Worm (Caenorhabditis elegans) whole organism, L4 larva: Measurements from ENCODE around the gene H06I04.6.

Experiments
- F44E2.7 ChIP-seq: fragments of 200-800 bp; sonication (Bioruptor generic); IDR thresholded peaks from 2 replicates; pipeline ENCODE4 v2.1.2; 2022; ENCODE audit warnings: missing genetic modification characterization, missing compliant biosample characterization
- T20F7.1 ChIP-seq: fragments of 200-800 bp; sonication (Bioruptor generic); optimal IDR thresholded peaks from 2 replicates; lab custom pipeline; 2018; ENCODE audit warnings: mild to moderate bottlenecking, missing genetic modification characterization, missing compliant biosample characterization
- Y48G9A.11 ChIP-seq: fragments of 200-800 bp; sonication (Bioruptor generic); IDR thresholded peaks from 2 replicates; pipeline ENCODE4 v1.3.6; 2022; ENCODE audit warnings: missing genetic modification reagents, missing genetic modification characterization, missing compliant biosample characterization
- ZK337.2 ChIP-seq: fragments of 200-800 bp; sonication (Bioruptor generic); IDR thresholded peaks from 2 replicates; pipeline ENCODE4 v1.3.6; 2022; ENCODE audit warnings: missing genetic modification reagents, missing genetic modification characterization, missing compliant biosample characterization
- aha-1 ChIP-seq: fragments of 150-350 bp; peaks from one replicate; lab custom pipeline; 2014; ENCODE audit warnings: missing biosample characterization, missing genetic modification characterization
- arid-1 ChIP-seq: fragments of 200-800 bp; sonication (Bioruptor generic); conservative IDR thresholded peaks from 2 replicates; pipeline ENCODE4 v1.3.6; 2022; ENCODE audit warnings: missing genetic modification reagents, missing genetic modification characterization, missing compliant biosample characterization
- ceh-28 ChIP-seq: fragments of 150-350 bp; optimal IDR thresholded peaks from 2 replicates; lab custom pipeline; 2014; ENCODE audit warnings: missing biosample characterization, missing genetic modification reagents, missing genetic modification characterization
- ceh-44 ChIP-seq: fragments of 200-800 bp; sonication (Bioruptor generic); IDR thresholded peaks from 2 replicates; pipeline ENCODE4 v1.3.6; 2022; ENCODE audit warnings: missing genetic modification reagents, missing genetic modification characterization, missing compliant biosample characterization
- ceh-62 ChIP-seq: sonication (generic microtip); optimal IDR thresholded peaks from 2 replicates; lab custom pipeline; 2017; ENCODE audit warnings: missing biosample characterization, missing genetic modification characterization
- cey-2 ChIP-seq: sonication (generic microtip); optimal IDR thresholded peaks from 3 replicates; lab custom pipeline; 2017; ENCODE audit warnings: missing genetic modification characterization, mild to moderate bottlenecking, missing compliant biosample characterization, antibody characterized with exemption, borderline replicate concordance; ENCODE audit not compliant: insufficient read depth
- daf-16 ChIP-seq, 3 experiments: sonication (generic microtip); optimal IDR thresholded peaks; 2 replicates each; lab custom pipeline; 2016 to 2017; ENCODE audit warnings: missing genetic modification characterization in 3 of 3, missing genetic modification reagents in 3 of 3, mild to moderate bottlenecking in 2 of 3, missing compliant biosample characterization in 2 of 3, missing biosample characterization in 1 of 3, moderate library complexity in 1 of 3
- daf-19 ChIP-seq: fragments of 200-800 bp; sonication (Bioruptor generic); conservative IDR thresholded peaks from 2 replicates; pipeline ENCODE4 v1.3.6; 2022; ENCODE audit warnings: missing genetic modification characterization, missing compliant biosample characterization
- fkh-10 ChIP-seq: fragments of 150-350 bp; optimal IDR thresholded peaks from 2 replicates; lab custom pipeline; 2014; ENCODE audit warnings: missing biosample characterization, missing genetic modification reagents, missing genetic modification characterization
- lin-1 ChIP-seq: fragments of 200-800 bp; sonication (Bioruptor generic); IDR thresholded peaks from 2 replicates; pipeline ENCODE4 v1.3.6; 2022; ENCODE audit warnings: missing genetic modification reagents, missing genetic modification characterization, missing compliant biosample characterization
- lin-38 ChIP-seq: fragments of 200-800 bp; sonication (Bioruptor generic); IDR thresholded peaks from 2 replicates; pipeline ENCODE4 v1.3.6; 2022; ENCODE audit warnings: missing genetic modification reagents, missing genetic modification characterization, missing compliant biosample characterization
- lsy-2 ChIP-seq, 2 experiments: fragments of 150-350 bp in 1 of 2; sonication (generic microtip) in 1 of 2; optimal IDR thresholded peaks; 2 replicates each; lab custom pipeline; 2014 to 2017; ENCODE audit warnings: missing biosample characterization in 2 of 2, missing genetic modification characterization in 2 of 2
- mes-2 ChIP-seq: sonication (generic microtip); optimal IDR thresholded peaks from 2 replicates; lab custom pipeline; 2016; ENCODE audit warnings: missing genotype, mild to moderate bottlenecking, missing genetic modification characterization, missing compliant biosample characterization; ENCODE audit not compliant: poor library complexity, severe bottlenecking
- mxl-2 ChIP-seq: fragments of 200-800 bp; sonication (Bioruptor generic); conservative IDR thresholded peaks from 2 replicates; pipeline ENCODE4 v1.3.6; 2022; ENCODE audit warnings: missing genetic modification reagents, missing genetic modification characterization, missing compliant biosample characterization
- nhr-111 ChIP-seq: fragments of 200-800 bp; sonication (Bioruptor generic); optimal IDR thresholded peaks from 2 replicates; lab custom pipeline; 2018; ENCODE audit warnings: mild to moderate bottlenecking, missing genetic modification characterization, missing compliant biosample characterization
- nhr-237 ChIP-seq: sonication (generic microtip); optimal IDR thresholded peaks from 2 replicates; lab custom pipeline; 2017; ENCODE audit warnings: missing biosample characterization, missing genetic modification characterization
- nhr-76 ChIP-seq: fragments of 150-350 bp; optimal IDR thresholded peaks from 2 replicates; lab custom pipeline; 2014; ENCODE audit warnings: missing biosample characterization, missing genetic modification characterization
- php-3 ChIP-seq: fragments of 200-800 bp; sonication (Bioruptor generic); IDR thresholded peaks from 2 replicates; pipeline ENCODE4 v1.3.6; 2022; ENCODE audit warnings: missing genetic modification reagents, missing genetic modification characterization, missing compliant biosample characterization
- tag-97 ChIP-seq: fragments of 200-800 bp; sonication (Bioruptor generic); IDR thresholded peaks from 2 replicates; pipeline ENCODE4 v1.3.6; 2022; ENCODE audit warnings: missing genetic modification characterization, missing compliant biosample characterization
- tra-1 ChIP-seq: fragments of 200-800 bp; sonication (Bioruptor generic); IDR thresholded peaks from 2 replicates; pipeline ENCODE4 v1.3.6; 2022; ENCODE audit warnings: missing genetic modification reagents, missing genetic modification characterization, missing compliant biosample characterization
- unc-39 ChIP-seq: sonication (generic microtip); optimal IDR thresholded peaks from 2 replicates; lab custom pipeline; 2017; ENCODE audit warnings: missing biosample characterization, missing genetic modification characterization
- unc-62 ChIP-seq, 3 experiments: fragments of 150-350 bp in 1 of 3; sonication (generic microtip); optimal IDR thresholded peaks in 2 of 3; peaks in 1 of 3; 1 replicate in 1 of 3; 2 replicates in 2 of 3; lab custom pipeline; 2014 to 2017; ENCODE audit warnings: missing biosample characterization in 3 of 3, missing genetic modification characterization in 3 of 3, missing genetic modification reagents in 3 of 3, missing genotype in 1 of 3
- zfp-3 ChIP-seq: fragments of 200-800 bp; sonication (Bioruptor generic); conservative IDR thresholded peaks from 2 replicates; pipeline ENCODE4 v1.3.6; 2022; ENCODE audit warnings: missing genetic modification reagents, missing genetic modification characterization, missing compliant biosample characterization
- zip-11 ChIP-seq: fragments of 200-800 bp; sonication (Bioruptor generic); IDR thresholded peaks from 2 replicates; pipeline ENCODE4 v1.3.6; 2022; ENCODE audit warnings: missing genetic modification characterization, missing compliant biosample characterization
- ztf-11 ChIP-seq: fragments of 150-350 bp; optimal IDR thresholded peaks from 2 replicates; lab custom pipeline; 2014; ENCODE audit warnings: missing biosample characterization, missing genetic modification characterization

The H06I04.6 gene

DNA sequence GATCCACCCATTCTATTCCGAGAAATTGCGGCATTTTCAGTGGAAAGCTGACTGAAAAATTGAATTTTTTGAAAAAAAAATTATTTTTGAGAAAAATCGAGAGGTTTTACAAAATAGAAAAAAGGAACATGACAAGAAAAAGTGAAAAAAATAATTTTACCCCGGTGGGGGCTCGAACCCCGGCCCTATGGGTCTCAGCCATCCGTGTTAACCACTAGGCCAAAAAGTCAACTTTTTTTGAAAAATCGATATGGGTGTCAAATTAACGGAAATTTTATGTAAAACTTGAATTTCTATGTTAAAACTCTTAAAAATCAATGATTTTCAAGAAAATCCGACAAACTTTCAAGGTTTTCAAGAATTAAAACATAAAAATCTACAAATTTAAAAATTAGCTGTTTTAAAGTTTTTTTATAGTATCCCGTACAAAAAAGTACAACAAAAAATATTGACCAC is 39.8 kb upstream of the H06I04.6 start, which contains the start of gene Y53G8B.2:
Gene Y53G8B.2, minus strand, starts transcription at position 51 of the 456 bp plus-strand sequence.
- peak; percentile 66 for TF ChIP-seq aha-1 (tag; lab: Kevin White, UChicago)
- TF ChIP-seq php-3 (GFP tag; lab: Robert Waterston, UW) = no peak

DNA sequence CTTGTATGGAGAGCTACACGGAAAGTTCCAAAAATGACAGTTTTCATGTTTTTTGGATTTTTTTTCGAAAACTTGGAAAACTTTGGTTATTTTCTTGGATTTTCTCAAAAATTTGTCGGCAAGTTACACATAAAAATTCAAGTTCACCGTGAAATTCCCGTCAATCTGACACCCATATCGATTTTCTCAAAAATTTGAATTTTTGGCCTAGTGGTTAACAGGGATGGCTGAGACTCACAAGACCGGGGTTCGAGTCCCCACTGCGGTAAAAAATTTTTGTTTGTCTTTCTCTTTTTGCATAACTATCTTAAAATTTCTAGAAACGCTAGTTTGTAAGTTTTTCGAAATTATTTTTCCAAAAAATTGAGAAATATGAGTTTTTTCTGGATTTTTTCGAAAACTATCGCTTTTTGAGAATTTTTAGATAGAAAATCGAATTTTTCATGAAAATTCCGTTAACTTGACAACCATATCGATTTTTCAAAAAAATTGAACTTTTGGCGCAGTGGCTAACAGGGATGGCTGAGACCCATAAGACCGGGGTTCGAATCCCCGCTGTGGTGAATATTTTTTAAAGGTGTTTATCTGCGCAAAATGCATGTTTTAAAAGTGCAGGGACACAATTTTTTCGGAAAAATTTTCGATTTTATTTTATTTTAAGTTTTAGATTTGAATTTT is 36.6 kb upstream of the H06I04.6 start:
- TF ChIP-seq unc-62 (GFP tag; optimal IDR thresholded peaks at IDR 0.05 in 1 of 2; lab: Kevin White, UChicago) (peak in 1 of 2 experiments; percentile 58), unc-62 (tag; optimal IDR thresholded peaks at IDR 0.05; lab: Kevin White, UChicago) (no peak), zip-11 (GFP tag; lab: Robert Waterston, UW) (no peak), unc-39 (tag; lab: Kevin White, UChicago) (no peak), aha-1 (tag; lab: Kevin White, UChicago) (peak; percentile 13), Y48G9A.11 (GFP tag; lab: Robert Waterston, UW) (no peak), zfp-3 (GFP tag; lab: Robert Waterston, UW) (no peak), tag-97 (GFP tag; lab: Robert Waterston, UW) (no peak), mes-2 (no peak)

DNA sequence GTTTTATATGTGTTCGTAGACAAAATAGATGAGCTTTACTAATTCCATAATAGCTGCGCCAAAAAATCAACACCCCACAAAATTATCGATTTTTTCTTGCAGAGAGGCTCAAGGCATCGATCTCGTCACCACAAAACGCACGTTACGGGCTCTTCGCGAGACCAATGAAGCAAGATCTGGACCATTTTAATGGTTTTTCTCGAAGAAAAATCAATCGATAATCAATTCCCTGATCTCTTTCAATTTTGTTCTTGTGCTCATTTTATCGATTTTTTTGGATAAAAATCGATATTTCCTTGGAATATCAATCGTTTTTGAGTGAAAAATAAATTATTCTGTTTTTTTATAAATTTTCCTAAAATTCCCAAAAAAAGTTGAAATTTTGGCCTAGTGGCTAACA is 36.0 kb upstream of the H06I04.6 start:
- peak; percentile 92 for TF ChIP-seq ceh-28 (tag; lab: Kevin White, UChicago)
- TF ChIP-seq ZK337.2 (GFP tag; lab: Robert Waterston, UW) = no peak

ce11 chrIII:3099407-3099806 is 35.3 kb upstream of the H06I04.6 start:
- TF ChIP-seq ceh-44 (GFP tag; lab: Robert Waterston, UW) (no peak), nhr-237 (tag; lab: Kevin White, UChicago) (no peak), tra-1 (no peak), ceh-62 (tag; lab: Kevin White, UChicago) (no peak), lin-38 (GFP tag; lab: Robert Waterston, UW) (0 out of 2 replicates have a peak, but pooled peaks have one; percentile 32), zfp-3 (GFP tag; lab: Robert Waterston, UW) (no peak), nhr-111 (GFP tag; lab: Kevin White, UChicago) (no peak), daf-16 (GFP tag; optimal IDR thresholded peaks at IDR 0.05; lab: Kevin White, UChicago) (no peak), daf-16 (tag; optimal IDR thresholded peaks at IDR 0.05; lab: Kevin White, UChicago) (no peak), ztf-11 (no peak), T20F7.1 (no peak), aha-1 (tag; lab: Kevin White, UChicago) (peak; percentile 72), mxl-2 (GFP tag; lab: Robert Waterston, UW) (no peak), F44E2.7 (GFP tag; lab: Robert Waterston, UW) (no peak), cey-2 (no peak), nhr-76 (tag; lab: Kevin White, UChicago) (no peak), lin-1 (no peak), arid-1 (GFP tag; lab: Robert Waterston, UW) (no peak), daf-19 (GFP tag; lab: Robert Waterston, UW) (no peak)

DNA sequence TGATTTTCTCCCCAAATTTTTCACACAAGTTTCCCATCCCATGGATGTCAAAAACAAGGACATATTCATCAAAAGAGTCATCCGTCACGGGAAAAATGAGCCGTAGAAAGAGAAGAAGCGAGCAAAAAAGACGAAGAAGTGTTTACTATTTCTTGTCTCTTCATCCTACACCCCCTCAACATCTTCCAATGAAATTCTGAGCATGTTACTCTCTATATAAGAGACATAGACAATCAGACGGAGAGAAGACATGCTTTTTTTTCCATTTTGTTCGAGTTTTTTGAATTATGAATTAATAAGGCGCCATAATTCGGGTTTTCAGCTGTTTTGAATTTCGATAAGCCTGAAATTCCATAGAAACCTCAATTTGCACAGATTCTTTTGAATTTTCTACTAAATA is 31.9 kb upstream of the H06I04.6 start:
- no peak for TF ChIP-seq nhr-111 (GFP tag; lab: Kevin White, UChicago)
- peak in 1 of 2 experiments; percentile 89 for TF ChIP-seq unc-62 (GFP tag; optimal IDR thresholded peaks at IDR 0.05 in 1 of 2; lab: Kevin White, UChicago)
- TF ChIP-seq unc-62 (tag; optimal IDR thresholded peaks at IDR 0.05; lab: Kevin White, UChicago) = no peak
- TF ChIP-seq lsy-2 (tag; optimal IDR thresholded peaks at IDR 0.05; lab: Kevin White, UChicago) = peak in 1 of 2 experiments; percentile 25
- peak; percentile 56 for TF ChIP-seq fkh-10
